Fruit fly (Drosophila melanogaster): ENCODE data around the gene CG17343.

CG17343 gene

dm6 chr2L:19112200-19112599 lies 47.5 kb downstream of the CG17343 start:
- TF ChIP-seq psq (optimal IDR thresholded peaks at IDR 0.05) (no peak), h (optimal IDR thresholded peaks at IDR 0.05) (no peak), Sin3A (optimal IDR thresholded peaks at IDR 0.05) (no peak), ttk (optimal IDR thresholded peaks at IDR 0.05) (no peak), Myc (optimal IDR thresholded peaks at IDR 0.05) (no peak), insv (optimal IDR thresholded peaks at IDR 0.05) (no peak)

DNA sequence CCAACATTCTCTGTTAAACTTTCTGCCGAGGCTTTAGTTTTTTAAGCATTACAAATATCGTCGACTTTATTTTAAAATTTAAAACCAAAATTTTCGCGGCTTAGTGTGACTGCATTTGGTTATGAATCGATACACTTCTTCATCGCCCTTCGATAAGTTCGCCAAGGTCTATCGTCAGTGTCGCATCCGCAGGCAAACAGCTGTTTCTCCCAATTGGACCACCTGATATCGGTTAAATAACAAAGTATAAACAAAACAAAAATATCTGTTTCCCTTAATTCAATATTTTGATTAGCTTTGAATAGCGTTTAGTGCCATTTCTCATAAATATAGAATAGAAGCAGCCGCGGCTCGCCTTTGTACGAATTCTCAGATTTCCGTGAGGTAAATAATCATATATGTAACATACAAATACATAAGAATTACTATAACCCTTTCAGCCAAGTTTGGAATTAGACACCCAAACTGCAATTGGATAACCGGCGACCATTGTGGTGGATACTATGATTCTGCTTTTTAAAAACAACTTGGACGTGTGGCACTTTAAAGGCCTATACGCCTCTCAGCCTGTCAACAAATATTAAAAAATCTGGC lies 49.6 kb downstream of the CG17343 start, which contains the start of gene CG10561:
CG10561 (plus strand) TSS at position 219 of the 594 bp plus-strand sequence.
- TF ChIP-seq psq (optimal IDR thresholded peaks at IDR 0.05) (no peak), ttk (optimal IDR thresholded peaks at IDR 0.05) (no peak), Myc (optimal IDR thresholded peaks at IDR 0.05) (no peak), h (optimal IDR thresholded peaks at IDR 0.05) (no peak), Sin3A (optimal IDR thresholded peaks at IDR 0.05) (no peak), insv (optimal IDR thresholded peaks at IDR 0.05) (no peak)
